Worm (Caenorhabditis elegans): ENCODE results near the gene F22E5.13.

ce11 chrII:2695079-2695478 lies 45.6 kb upstream of the F22E5.13 start:
- TF ChIP-seq ref-1 (GFP tag; conservative IDR thresholded peaks at IDR 0.05) (no peak), flt-1 (GFP tag; IDR thresholded peaks at IDR 0.05) (no peak), cog-1 (tag; optimal IDR thresholded peaks at IDR 0.05) (no peak), ztf-29 (GFP tag; IDR thresholded peaks at IDR 0.05) (no peak), klf-2 (GFP tag; conservative IDR thresholded peaks at IDR 0.05) (no peak)

Measured in whole organism, midembryonic.